Fruit fly (Drosophila melanogaster): Measurements from ENCODE around the gene CG46383.

CG46383 gene

DNA sequence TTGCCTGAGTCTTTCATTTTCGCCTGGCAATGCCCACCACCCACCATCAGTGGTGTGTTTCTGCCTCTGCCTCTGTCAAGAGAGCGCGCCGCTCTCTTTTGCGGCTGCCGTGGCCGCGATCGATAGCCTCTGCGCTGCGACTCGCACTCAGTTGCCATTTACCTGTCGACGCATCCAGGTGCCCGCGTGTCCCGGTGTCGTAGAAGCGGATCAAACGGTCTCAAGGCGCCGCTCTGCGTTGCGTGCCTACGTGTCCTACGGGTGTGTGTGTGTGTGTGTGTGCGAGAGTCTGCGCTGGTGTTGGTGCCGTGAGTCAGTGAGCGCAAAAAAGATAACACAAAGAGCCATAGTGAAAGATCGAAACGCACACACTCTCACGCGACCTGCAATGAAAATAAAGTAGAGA lies 30.0 kb downstream of the CG46383 start, which contains the start of gene Fbxl7 (continued):
- peak; percentile 62 for TF ChIP-seq CG9215 (GFP tag; IDR thresholded peaks at IDR 0.05)
- TF ChIP-seq Ravus (GFP tag; IDR thresholded peaks at IDR 0.05) = no peak
- TF ChIP-seq Med (GFP tag) = peak; percentile 77
- TF ChIP-seq abd-A (tag; optimal IDR thresholded peaks at IDR 0.05) = peak; percentile 8
- peak; percentile 95 for TF ChIP-seq CG3163 (GFP tag; optimal IDR thresholded peaks at IDR 0.05)
- 0 out of 2 replicates have a peak, but pooled peaks have one; percentile 27 for TF ChIP-seq Awh (GFP tag; IDR thresholded peaks at IDR 0.05)
- peak; percentile 42 for TF ChIP-seq oc (tag; optimal IDR thresholded peaks at IDR 0.05)
- 0 out of 3 replicates have a peak, but pooled peaks have one; percentile 33 for TF ChIP-seq Opbp (GFP tag; IDR thresholded peaks at IDR 0.05; ENCODE audit: partially characterized antibody)
- TF ChIP-seq NFAT (GFP tag; IDR thresholded peaks at IDR 0.05) = 0 out of 2 replicates have a peak, but pooled peaks have one; percentile 30
- peak; percentile 61; the same call in 2 of the 3 replicates for TF ChIP-seq sr (GFP tag; IDR thresholded peaks at IDR 0.05)
- peak; percentile 29; the same call in 1 of the 2 replicates for TF ChIP-seq ara (GFP tag; IDR thresholded peaks at IDR 0.05)
- no peak for TF ChIP-seq hth (optimal IDR thresholded peaks at IDR 0.05)
- TF ChIP-seq Dek (tag; optimal IDR thresholded peaks at IDR 0.05) = no peak
- 0 out of 2 replicates have a peak, but pooled peaks have one; percentile 6 for TF ChIP-seq sob (GFP tag; IDR thresholded peaks at IDR 0.05)
- TF ChIP-seq zen2 (GFP tag; IDR thresholded peaks at IDR 0.05; ENCODE audit: partially characterized antibody) = 0 out of 3 replicates have a peak, but pooled peaks have one; percentile 37
- TF ChIP-seq Nf-YB (GFP tag; optimal IDR thresholded peaks at IDR 0.05) = no peak
- peak; percentile 83 for TF ChIP-seq sens (GFP tag)
- TF ChIP-seq crol (GFP tag; IDR thresholded peaks at IDR 0.05) = peak; percentile 54; the same call in 1 of the 2 replicates
- no peak for TF ChIP-seq Dp (GFP tag; optimal IDR thresholded peaks at IDR 0.05)
- peak; percentile 93 for TF ChIP-seq z (GFP tag; IDR thresholded peaks at IDR 0.05)
- TF ChIP-seq CG2120 (GFP tag; optimal IDR thresholded peaks at IDR 0.05) = no peak
- peak; percentile 87 for TF ChIP-seq CG8478 (optimal IDR thresholded peaks at IDR 0.05)
- TF ChIP-seq repo (GFP tag; optimal IDR thresholded peaks at IDR 0.05) = no peak
- TF ChIP-seq CG7556 (GFP tag; optimal IDR thresholded peaks at IDR 0.05) = no peak
- TF ChIP-seq Bgb (GFP tag; IDR thresholded peaks at IDR 0.05; ENCODE audit: partially characterized antibody) = peak; percentile 46; the same call in 1 of the 2 replicates
- TF ChIP-seq Stat92E (GFP tag; optimal IDR thresholded peaks at IDR 0.05) = peak in 1 of 3 experiments; percentile 48
- 0 out of 2 replicates have a peak, but pooled peaks have one; percentile 7 for TF ChIP-seq H2.0 (GFP tag; IDR thresholded peaks at IDR 0.05)
- TF ChIP-seq CG30020 (tag; optimal IDR thresholded peaks at IDR 0.05) = no peak
- TF ChIP-seq CG11695 (GFP tag; IDR thresholded peaks at IDR 0.05) = 0 out of 3 replicates have a peak, but pooled peaks have one; percentile 34
- TF ChIP-seq CG17612 (GFP tag; IDR thresholded peaks at IDR 0.05) = 0 out of 2 replicates have a peak, but pooled peaks have one; percentile 15
- 0 out of 2 replicates have a peak, but pooled peaks have one; percentile 51 for TF ChIP-seq ato (GFP tag; IDR thresholded peaks at IDR 0.05; ENCODE audit: partially characterized antibody)
- TF ChIP-seq amos (GFP tag; IDR thresholded peaks at IDR 0.05; ENCODE audit: partially characterized antibody) = peak; percentile 35
- TF ChIP-seq CG34422 (GFP tag; IDR thresholded peaks at IDR 0.05) = 0 out of 3 replicates have a peak, but pooled peaks have one; percentile 32
- no peak for TF ChIP-seq CG31224 (GFP tag; IDR thresholded peaks at IDR 0.05)
- 0 out of 2 replicates have a peak, but pooled peaks have one; percentile 26 for TF ChIP-seq CG32532 (GFP tag; IDR thresholded peaks at IDR 0.05)
- no peak for TF ChIP-seq CG4617 (GFP tag; optimal IDR thresholded peaks at IDR 0.05; ENCODE audit: borderline replicate concordance)
- TF ChIP-seq CG11247 (GFP tag; IDR thresholded peaks at IDR 0.05) = peak; percentile 83
- peak; percentile 64; the same call in 1 of the 2 replicates for TF ChIP-seq CG42726 (GFP tag; IDR thresholded peaks at IDR 0.05; ENCODE audit: partially characterized antibody)
- TF ChIP-seq wdn (GFP tag; IDR thresholded peaks at IDR 0.05) = no peak
- TF ChIP-seq CG3726 (GFP tag; IDR thresholded peaks at IDR 0.05) = no peak
- peak; percentile 62 for TF ChIP-seq CG12769 (tag; optimal IDR thresholded peaks at IDR 0.05)
- TF ChIP-seq dpn (GFP tag; optimal IDR thresholded peaks at IDR 0.05) = peak in 1 of 2 experiments; percentile 3
- no peak for TF ChIP-seq CG11504 (tag; optimal IDR thresholded peaks at IDR 0.05)
- peak; percentile 73 for TF ChIP-seq D (optimal IDR thresholded peaks at IDR 0.05)
- no peak for TF ChIP-seq D (GFP tag; optimal IDR thresholded peaks at IDR 0.05)
- no peak for TF ChIP-seq CG4820 (GFP tag; optimal IDR thresholded peaks at IDR 0.05)
- TF ChIP-seq CG1603 (tag; optimal IDR thresholded peaks at IDR 0.05) = peak; percentile 3
- peak; percentile 13 for TF ChIP-seq nmo (GFP tag; optimal IDR thresholded peaks at IDR 0.05)
- no peak for TF ChIP-seq CG31365 (tag; optimal IDR thresholded peaks at IDR 0.05)
- TF ChIP-seq HmgD (GFP tag; optimal IDR thresholded peaks at IDR 0.05) = peak; percentile 45

Measured in whole organism, embryonic.